Fruit fly (Drosophila melanogaster): ENCODE data around the gene Josd.

Josd gene

dm6 chrX:6255414-6255915 lies 5.5 kb upstream of the Josd start, which contains the start of the genes Rbcn-3A and Spx (continued):
- TF ChIP-seq ab (GFP tag; optimal IDR thresholded peaks at IDR 0.05) (no peak), Hr39 (optimal IDR thresholded peaks at IDR 0.05) (no peak), HLH3B (GFP tag; IDR thresholded peaks at IDR 0.05) (no peak), bcd (GFP tag; optimal IDR thresholded peaks at IDR 0.05) (no peak), Mrtf (GFP tag; IDR thresholded peaks at IDR 0.05) (no peak), CG12104 (GFP tag; optimal IDR thresholded peaks at IDR 0.05) (no peak), gem (tag; optimal IDR thresholded peaks at IDR 0.05) (peak; percentile 61), D19A (tag; optimal IDR thresholded peaks at IDR 0.05) (peak; percentile 21), twi (tag; optimal IDR thresholded peaks at IDR 0.05) (peak; percentile 29), slbo (GFP tag; IDR thresholded peaks at IDR 0.05) (peak; percentile 69), pan (optimal IDR thresholded peaks at IDR 0.05) (no peak), pan (GFP tag; optimal IDR thresholded peaks at IDR 0.05 in 1 of 2, IDR thresholded peaks at IDR 0.05 in 1 of 2) (peak in 1 of 2 experiments; percentile 7), CG4424 (GFP tag; optimal IDR thresholded peaks at IDR 0.05) (peak; percentile 40), Stat92E (GFP tag; optimal IDR thresholded peaks at IDR 0.05) (peak in 1 of 3 experiments; percentile 45), gt (GFP tag; IDR thresholded peaks at IDR 0.05) (no peak), kah (GFP tag; optimal IDR thresholded peaks at IDR 0.05) (no peak), Kr (GFP tag; optimal IDR thresholded peaks at IDR 0.05) (no peak), pita (GFP tag; optimal IDR thresholded peaks at IDR 0.05) (no peak), Myb (GFP tag; optimal IDR thresholded peaks at IDR 0.05) (no peak), ttk (GFP tag; IDR thresholded peaks at IDR 0.05) (no peak), Hr3 (GFP tag; optimal IDR thresholded peaks at IDR 0.05) (peak; percentile 45), CG2116 (GFP tag; optimal IDR thresholded peaks at IDR 0.05) (peak; percentile 97), h (optimal IDR thresholded peaks at IDR 0.05) (no peak), tx (GFP tag; optimal IDR thresholded peaks at IDR 0.05) (no peak), zfh1 (GFP tag; IDR thresholded peaks at IDR 0.05) (no peak), ems (GFP tag; optimal IDR thresholded peaks at IDR 0.05) (no peak), CG34224 (GFP tag; IDR thresholded peaks at IDR 0.05; ENCODE audit: partially characterized antibody) (peak; percentile 81), mam (GFP tag; optimal IDR thresholded peaks at IDR 0.05) (no peak), salm (tag; optimal IDR thresholded peaks at IDR 0.05) (no peak), Vsx1 (GFP tag; optimal IDR thresholded peaks at IDR 0.05) (no peak), CG3407 (GFP tag; optimal IDR thresholded peaks at IDR 0.05) (no peak), Sin3A (optimal IDR thresholded peaks at IDR 0.05) (no peak), CG13296 (GFP tag; optimal IDR thresholded peaks at IDR 0.05) (peak; percentile 19), Dref (GFP tag; IDR thresholded peaks at IDR 0.05) (peak; percentile 77), CG1647 (GFP tag; optimal IDR thresholded peaks at IDR 0.05) (no peak), ato (GFP tag; IDR thresholded peaks at IDR 0.05; ENCODE audit: partially characterized antibody) (peak; percentile 70; the same call in 1 of the 2 replicates), z (GFP tag; IDR thresholded peaks at IDR 0.05) (no peak), tio (GFP tag; optimal IDR thresholded peaks at IDR 0.05) (no peak), hkb (optimal IDR thresholded peaks at IDR 0.05) (no peak), hkb (GFP tag; IDR thresholded peaks at IDR 0.05) (no peak), Rfx (GFP tag; IDR thresholded peaks at IDR 0.05) (no peak), Nf-YC (tag; optimal IDR thresholded peaks at IDR 0.05) (peak; percentile 50), pfk (GFP tag; optimal IDR thresholded peaks at IDR 0.05) (no peak), Lhr (GFP tag; optimal IDR thresholded peaks at IDR 0.05) (peak; percentile 19), ci (GFP tag; IDR thresholded peaks at IDR 0.05) (no peak), CG9609 (GFP tag; optimal IDR thresholded peaks at IDR 0.05) (no peak), Lim3 (GFP tag; IDR thresholded peaks at IDR 0.05) (no peak), jing (GFP tag; optimal IDR thresholded peaks at IDR 0.05) (no peak), nmo (GFP tag; optimal IDR thresholded peaks at IDR 0.05) (peak; percentile 68), CG7271 (tag; optimal IDR thresholded peaks at IDR 0.05) (no peak), CG15514 (GFP tag; optimal IDR thresholded peaks at IDR 0.05) (peak; percentile 31), NFAT (GFP tag; IDR thresholded peaks at IDR 0.05) (no peak), CG13123 (GFP tag; optimal IDR thresholded peaks at IDR 0.05) (no peak)
